Worm (Caenorhabditis elegans): ENCODE data around the gene Y116A8B.1.

ce11 chrIV:17171732-17172131 lies 44.4 kb upstream of the Y116A8B.1 start:
- TF ChIP-seq unc-55 (GFP tag; optimal IDR thresholded peaks at IDR 0.05) (no peak), mdl-1 (tag; optimal IDR thresholded peaks at IDR 0.05) (no peak), nhr-12 (tag; optimal IDR thresholded peaks at IDR 0.05) (no peak), snpc-4 (tag; optimal IDR thresholded peaks at IDR 0.05) (no peak), ama-1 (optimal IDR thresholded peaks at IDR 0.05) (no peak), ztf-4 (tag; optimal IDR thresholded peaks at IDR 0.05) (no peak), skn-1 (tag; optimal IDR thresholded peaks at IDR 0.05) (no peak)

Measured in whole organism, L2 larva.